Fruit fly (Drosophila melanogaster) whole organism, embryonic: ENCODE results near the gene mask.

Experiments
- Aef1 ChIP-seq: fragments of 200-800 bp; sonication (Bioruptor generic); IDR thresholded peaks from 3 replicates; pipeline ENCODE4 v1.3.6; 2022; ENCODE audit warnings: missing biosample characterization, missing genetic modification characterization
- Asciz ChIP-seq: fragments of 200-800 bp; sonication (Bioruptor generic); optimal IDR thresholded peaks from 2 replicates; lab custom pipeline; 2017; ENCODE audit warnings: missing biosample characterization, mild to moderate bottlenecking, missing genetic modification characterization, missing genetic modification reagents
- Blimp-1 ChIP-seq: fragments of 200-800 bp; sonication (Bioruptor generic); optimal IDR thresholded peaks from 3 replicates; lab custom pipeline; 2018; ENCODE audit warnings: missing biosample characterization, missing genetic modification characterization, mild to moderate bottlenecking, moderate library complexity, missing genetic modification reagents
- CG10209 ChIP-seq: fragments of 200-800 bp; sonication (Bioruptor generic); optimal IDR thresholded peaks from 3 replicates; lab custom pipeline; 2017; ENCODE audit warnings: missing biosample characterization, mild to moderate bottlenecking, missing genetic modification characterization, missing genetic modification reagents
- CG10274 ChIP-seq: fragments of 200-800 bp; sonication (Bioruptor generic); optimal IDR thresholded peaks from 3 replicates; lab custom pipeline; 2017; ENCODE audit warnings: missing biosample characterization, mild to moderate bottlenecking, missing genetic modification characterization
- CG10462 ChIP-seq: fragments of 200-800 bp; sonication (Bioruptor generic); optimal IDR thresholded peaks from 2 replicates; lab custom pipeline; 2016; ENCODE audit warnings: missing biosample characterization, missing genetic modification characterization
- CG11085 ChIP-seq: fragments of 200-800 bp; sonication (Bioruptor generic); IDR thresholded peaks from 2 replicates; pipeline ENCODE4 v1.3.6; 2022; ENCODE audit warnings: missing biosample characterization, missing genetic modification characterization
- CG12104 ChIP-seq: fragments of 200-800 bp; sonication (Bioruptor generic); optimal IDR thresholded peaks from 3 replicates; lab custom pipeline; 2016; ENCODE audit warnings: missing biosample characterization, missing genetic modification characterization
- CG13624 ChIP-seq: fragments of 200-800 bp; sonication (Bioruptor generic); optimal IDR thresholded peaks from 2 replicates; lab custom pipeline; 2016; ENCODE audit warnings: missing biosample characterization, missing genetic modification characterization
- CG14441 ChIP-seq: fragments of 200-800 bp; sonication (Bioruptor generic); IDR thresholded peaks from 2 replicates; pipeline ENCODE4 v1.3.6; 2022; ENCODE audit warnings: missing biosample characterization, missing genetic modification characterization
- CG31224 ChIP-seq: fragments of 200-800 bp; sonication (Bioruptor generic); IDR thresholded peaks from 2 replicates; pipeline ENCODE4 v1.3.6; 2022; ENCODE audit warnings: missing biosample characterization, missing genetic modification characterization
- CG32532 ChIP-seq: fragments of 200-800 bp; sonication (Bioruptor generic); IDR thresholded peaks from 2 replicates; pipeline ENCODE4 v1.3.6; 2022; ENCODE audit warnings: missing biosample characterization, missing genetic modification characterization
- CG3838 ChIP-seq: fragments of 200-800 bp; sonication (Bioruptor generic); optimal IDR thresholded peaks from 3 replicates; lab custom pipeline; 2016; ENCODE audit warnings: missing biosample characterization, missing genetic modification characterization
- CG3995 ChIP-seq: fragments of 200-800 bp; sonication (Bioruptor generic); optimal IDR thresholded peaks from 3 replicates; lab custom pipeline; 2016; ENCODE audit warnings: missing biosample characterization, missing genetic modification characterization
- CG4854 ChIP-seq: fragments of 200-800 bp; sonication (Bioruptor generic); optimal IDR thresholded peaks from 2 replicates; lab custom pipeline; 2016; ENCODE audit warnings: missing biosample characterization, missing genetic modification characterization, inconsistent platforms
- CG6854 ChIP-seq: fragments of 200-800 bp; sonication (Bioruptor generic); optimal IDR thresholded peaks from 3 replicates; lab custom pipeline; 2017; ENCODE audit warnings: missing biosample characterization, mild to moderate bottlenecking, missing genetic modification characterization
- CG8359 ChIP-seq: fragments of 200-800 bp; sonication (Bioruptor generic); optimal IDR thresholded peaks from 2 replicates; lab custom pipeline; 2017; ENCODE audit warnings: missing biosample characterization, mild to moderate bottlenecking, missing genetic modification characterization, borderline replicate concordance
- CG8924 ChIP-seq: fragments of 200-800 bp; optimal IDR thresholded peaks from 3 replicates; lab custom pipeline; 2019; ENCODE audit warnings: missing biosample characterization, mild to moderate bottlenecking, missing genetic modification characterization, moderate library complexity
- CTCF ChIP-seq: fragments of 200-800 bp; sonication (Bioruptor generic); optimal IDR thresholded peaks from 2 replicates; lab custom pipeline; 2017; ENCODE audit warnings: missing biosample characterization, mild to moderate bottlenecking, missing genetic modification characterization, moderate library complexity
- Dad ChIP-seq: fragments of 200-800 bp; sonication (Bioruptor generic); optimal IDR thresholded peaks from 3 replicates; lab custom pipeline; 2016; ENCODE audit warnings: missing biosample characterization, missing genetic modification characterization
- Dbx ChIP-seq: fragments of 200-800 bp; sonication (Bioruptor generic); IDR thresholded peaks from 3 replicates; pipeline ENCODE4 v1.3.6; 2022; ENCODE audit warnings: missing biosample characterization, missing genetic modification characterization
- Doc3 ChIP-seq: fragments of 200-800 bp; sonication (Bioruptor generic); IDR thresholded peaks from 3 replicates; pipeline ENCODE4 v1.3.6; 2022; ENCODE audit warnings: missing biosample characterization, missing genetic modification characterization; ENCODE audit not compliant: partially characterized antibody
- Hand ChIP-seq: fragments of 200-800 bp; sonication (Bioruptor generic); optimal IDR thresholded peaks from 2 replicates; lab custom pipeline; 2017; ENCODE audit warnings: mild to moderate bottlenecking, missing biosample characterization, missing genetic modification reagents, missing genetic modification characterization
- Hr39 ChIP-seq: fragments of >200 bp; optimal IDR thresholded peaks from 2 replicates; lab custom pipeline; 2017
- Mes4 ChIP-seq: fragments of 200-800 bp; sonication (Bioruptor generic); optimal IDR thresholded peaks from 2 replicates; lab custom pipeline; 2016; ENCODE audit warnings: missing biosample characterization, missing genetic modification characterization
- Neu2 ChIP-seq: fragments of 200-800 bp; sonication (Bioruptor generic); optimal IDR thresholded peaks from 3 replicates; lab custom pipeline; 2016; ENCODE audit warnings: missing biosample characterization, missing genetic modification characterization, borderline replicate concordance
- YL-1 ChIP-seq: fragments of 200-800 bp; sonication (Bioruptor generic); optimal IDR thresholded peaks from 3 replicates; lab custom pipeline; 2017; ENCODE audit warnings: missing biosample characterization, mild to moderate bottlenecking, missing genetic modification characterization
- al ChIP-seq: fragments of 200-800 bp; sonication (Bioruptor generic); IDR thresholded peaks from 2 replicates; pipeline ENCODE4 v1.3.6; 2022; ENCODE audit warnings: missing biosample characterization, missing genetic modification characterization
- br ChIP-seq: fragments of >200 bp; optimal IDR thresholded peaks from 2 replicates; lab custom pipeline; 2017
- cg ChIP-seq: fragments of 200-800 bp; sonication (Bioruptor generic); optimal IDR thresholded peaks from 3 replicates; lab custom pipeline; 2019; ENCODE audit warnings: missing biosample characterization, mild to moderate bottlenecking, missing genetic modification characterization, moderate library complexity
- crc ChIP-seq: fragments of 200-800 bp; sonication (Bioruptor generic); optimal IDR thresholded peaks from 2 replicates; lab custom pipeline; 2016; ENCODE audit warnings: missing biosample characterization, missing genetic modification characterization
- en ChIP-seq: fragments of 200-800 bp; sonication (Bioruptor generic); optimal IDR thresholded peaks from 2 replicates; lab custom pipeline; 2016; ENCODE audit warnings: missing biosample characterization, missing genetic modification characterization
- eyg ChIP-seq: fragments of 200-800 bp; sonication (Bioruptor generic); optimal IDR thresholded peaks from 3 replicates; lab custom pipeline; 2016; ENCODE audit warnings: missing biosample characterization, missing genetic modification characterization
- fu2 ChIP-seq: fragments of 200-800 bp; sonication (Bioruptor generic); optimal IDR thresholded peaks from 2 replicates; lab custom pipeline; 2016; ENCODE audit warnings: missing biosample characterization, missing genetic modification characterization
- h ChIP-seq: fragments of >200 bp; optimal IDR thresholded peaks from 2 replicates; lab custom pipeline; 2017
- inv ChIP-seq: fragments of 200-800 bp; sonication (Bioruptor generic); IDR thresholded peaks from 2 replicates; pipeline ENCODE4 v1.3.6; 2022; ENCODE audit warnings: missing biosample characterization, missing genetic modification characterization; ENCODE audit not compliant: partially characterized antibody
- klu ChIP-seq: fragments of 200-800 bp; sonication (Bioruptor generic); IDR thresholded peaks from 2 replicates; pipeline ENCODE4 v1.3.6; 2022; ENCODE audit warnings: missing biosample characterization, missing genetic modification characterization
- lbe ChIP-seq: fragments of 200-800 bp; sonication (Bioruptor generic); optimal IDR thresholded peaks from 2 replicates; lab custom pipeline; 2016; ENCODE audit warnings: missing biosample characterization, mild to moderate bottlenecking, missing genetic modification characterization
- lmd ChIP-seq: fragments of 200-800 bp; sonication (Bioruptor generic); IDR thresholded peaks from 2 replicates; pipeline ENCODE4 v1.3.6; 2022; ENCODE audit warnings: missing biosample characterization, missing genetic modification characterization
- nau ChIP-seq: fragments of 200-800 bp; sonication (Bioruptor generic); optimal IDR thresholded peaks from 3 replicates; lab custom pipeline; 2017; ENCODE audit warnings: missing biosample characterization, mild to moderate bottlenecking, missing genetic modification characterization, missing genetic modification reagents
- nerfin-1 ChIP-seq: fragments of 200-800 bp; sonication (Bioruptor generic); optimal IDR thresholded peaks from 3 replicates; lab custom pipeline; 2019; ENCODE audit warnings: missing biosample characterization, mild to moderate bottlenecking, missing genetic modification characterization, moderate library complexity
- nmo ChIP-seq: fragments of 200-800 bp; sonication (Bioruptor generic); optimal IDR thresholded peaks from 2 replicates; lab custom pipeline; 2018; ENCODE audit warnings: missing biosample characterization, mild to moderate bottlenecking, missing genetic modification characterization, moderate library complexity
- oc ChIP-seq: fragments of 200-800 bp; sonication (Bioruptor generic); optimal IDR thresholded peaks from 2 replicates; lab custom pipeline; 2018; ENCODE audit warnings: missing biosample characterization, mild to moderate bottlenecking, missing genetic modification characterization, moderate library complexity
- odd ChIP-seq: fragments of 200-800 bp; sonication (Bioruptor generic); optimal IDR thresholded peaks from 2 replicates; lab custom pipeline; 2017; ENCODE audit warnings: missing biosample characterization, mild to moderate bottlenecking, missing genetic modification characterization
- ro ChIP-seq: fragments of 200-800 bp; sonication (Bioruptor generic); IDR thresholded peaks from 2 replicates; pipeline ENCODE4 v1.3.6; 2022; ENCODE audit warnings: missing biosample characterization, missing genetic modification characterization
- seq ChIP-seq: fragments of 200-800 bp; sonication (Bioruptor generic); IDR thresholded peaks from 2 replicates; pipeline ENCODE4 v1.3.6; 2022; ENCODE audit warnings: missing biosample characterization, missing genetic modification characterization
- sr ChIP-seq: fragments of 200-800 bp; sonication (Bioruptor generic); IDR thresholded peaks from 3 replicates; pipeline ENCODE4 v1.3.6; 2022; ENCODE audit warnings: missing biosample characterization, missing genetic modification characterization
- ssp ChIP-seq: fragments of 200-800 bp; sonication (Bioruptor generic); IDR thresholded peaks from 2 replicates; pipeline ENCODE4 v1.3.6; 2022; ENCODE audit warnings: missing biosample characterization, missing genetic modification characterization
- sug ChIP-seq: fragments of 200-800 bp; optimal IDR thresholded peaks from 2 replicates; lab custom pipeline; 2019; ENCODE audit warnings: missing biosample characterization, mild to moderate bottlenecking, missing genetic modification characterization, moderate library complexity
- tin ChIP-seq: fragments of 200-800 bp; sonication (Bioruptor generic); optimal IDR thresholded peaks from 3 replicates; lab custom pipeline; 2016; ENCODE audit warnings: missing biosample characterization, missing genetic modification characterization
- unpg ChIP-seq: fragments of 200-800 bp; sonication (Bioruptor generic); optimal IDR thresholded peaks from 3 replicates; lab custom pipeline; 2018; ENCODE audit warnings: missing biosample characterization, mild to moderate bottlenecking, missing genetic modification characterization, moderate library complexity

mask gene

DNA sequence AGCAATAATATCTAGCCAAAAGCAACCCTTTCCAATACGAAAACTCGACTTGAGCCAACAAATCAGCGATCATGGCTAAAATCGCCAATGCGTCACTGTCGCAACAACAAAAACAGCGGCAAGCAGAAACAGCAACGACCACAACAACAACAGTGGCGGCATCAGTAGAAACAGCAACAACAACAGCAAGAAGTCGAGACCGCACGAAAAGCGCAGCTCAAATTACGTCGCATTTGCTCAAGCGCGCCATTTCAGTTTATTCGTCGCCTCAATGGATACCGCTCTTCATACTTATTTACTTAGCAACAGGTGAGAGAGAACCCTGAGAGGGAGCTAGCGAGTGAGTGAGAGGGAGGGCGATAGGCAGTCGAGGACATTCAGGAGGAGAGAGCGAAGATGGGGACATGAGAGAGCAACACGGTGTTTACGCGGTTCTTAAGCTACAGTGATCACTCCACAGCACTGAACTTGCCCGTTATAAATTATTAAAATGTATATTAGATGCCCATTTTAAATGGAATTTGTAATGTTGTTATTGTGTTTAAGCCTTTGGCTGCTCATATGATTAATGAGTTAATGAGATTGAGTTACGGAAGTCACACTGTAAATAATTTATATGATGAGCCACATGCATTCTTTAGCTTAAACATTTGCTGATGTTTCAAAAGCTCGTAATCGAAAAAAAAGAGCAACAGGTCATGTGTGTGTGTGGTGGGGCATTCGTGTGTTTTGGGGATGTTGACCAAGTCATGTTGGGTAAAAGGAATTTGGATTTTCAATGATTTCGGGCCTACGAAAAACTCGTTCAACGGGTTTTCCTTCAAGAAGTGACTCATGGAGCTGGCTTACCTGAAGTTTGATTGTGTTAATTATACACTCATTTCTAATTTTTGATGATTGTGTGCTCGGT, 65.4 kb downstream of the mask start (continued):
- TF ChIP-seq sr (GFP tag; lab: Robert Waterston, UW) (no peak), Hr39 (no peak), unpg (GFP tag; lab: Kevin White, UChicago) (peak; percentile 87), al (GFP tag; lab: Robert Waterston, UW) (peak; percentile 76; the same call in 1 of the 2 replicates), CG31224 (GFP tag; lab: Robert Waterston, UW) (peak; percentile 61), ro (GFP tag; lab: Robert Waterston, UW) (peak; percentile 64), CG12104 (GFP tag; lab: Kevin White, UChicago) (peak; percentile 63), Dbx (GFP tag; lab: Robert Waterston, UW) (peak; percentile 77), CG11085 (GFP tag; lab: Robert Waterston, UW) (peak; percentile 70), CG10274 (GFP tag; lab: Kevin White, UChicago) (peak; percentile 20), CG10209 (GFP tag; lab: Kevin White, UChicago) (peak; percentile 84), CG6854 (GFP tag; lab: Kevin White, UChicago) (no peak), br (lab: Kevin White, UChicago) (no peak), inv (GFP tag; lab: Robert Waterston, UW) (no peak), CG3995 (GFP tag; lab: Kevin White, UChicago) (no peak), CG10462 (GFP tag; lab: Kevin White, UChicago) (peak; percentile 63), CG8924 (peak; percentile 80), lmd (peak; percentile 89), Dad (GFP tag; lab: Kevin White, UChicago) (peak; percentile 35), fu2 (GFP tag; lab: Kevin White, UChicago) (peak; percentile 54), CG3838 (GFP tag; lab: Kevin White, UChicago) (no peak), Mes4 (GFP tag; lab: Kevin White, UChicago) (peak; percentile 34), en (GFP tag; lab: Kevin White, UChicago) (peak; percentile 34), nau (GFP tag; lab: Kevin White, UChicago) (peak; percentile 12), Asciz (GFP tag; lab: Kevin White, UChicago) (peak; percentile 52), klu (GFP tag; lab: Robert Waterston, UW) (peak; percentile 68), h (lab: Kevin White, UChicago) (no peak), oc (peak; percentile 72), cg (no peak), Blimp-1 (GFP tag; lab: Kevin White, UChicago) (peak; percentile 64), CG13624 (peak; percentile 68), eyg (peak; percentile 32), Neu2 (GFP tag; lab: Kevin White, UChicago) (no peak), CTCF (GFP tag; lab: Kevin White, UChicago) (no peak), odd (GFP tag; lab: Kevin White, UChicago) (peak; percentile 66), CG14441 (peak; percentile 89), sug (tag; lab: Kevin White, UChicago) (peak; percentile 60), Doc3 (GFP tag; lab: Robert Waterston, UW) (no peak), tin (GFP tag; lab: Kevin White, UChicago) (peak; percentile 81), lbe (GFP tag; lab: Kevin White, UChicago) (peak; percentile 98), YL-1 (no peak), crc (peak; percentile 45), Hand (GFP tag; lab: Kevin White, UChicago) (peak; percentile 34), CG8359 (GFP tag; lab: Kevin White, UChicago) (no peak), seq (GFP tag; lab: Robert Waterston, UW) (peak; percentile 79), CG32532 (GFP tag; lab: Robert Waterston, UW) (peak; percentile 82), ssp (GFP tag; lab: Robert Waterston, UW) (peak; percentile 46), nerfin-1 (tag; lab: Kevin White, UChicago) (peak; percentile 46), Aef1 (GFP tag; lab: Robert Waterston, UW) (peak; percentile 76), nmo (GFP tag; lab: Kevin White, UChicago) (peak; percentile 73), CG4854 (GFP tag; lab: Kevin White, UChicago) (peak; percentile 56)
